1 fruit fly cellular context compared by ENCODE assay signal in the genomic region with DNA sequence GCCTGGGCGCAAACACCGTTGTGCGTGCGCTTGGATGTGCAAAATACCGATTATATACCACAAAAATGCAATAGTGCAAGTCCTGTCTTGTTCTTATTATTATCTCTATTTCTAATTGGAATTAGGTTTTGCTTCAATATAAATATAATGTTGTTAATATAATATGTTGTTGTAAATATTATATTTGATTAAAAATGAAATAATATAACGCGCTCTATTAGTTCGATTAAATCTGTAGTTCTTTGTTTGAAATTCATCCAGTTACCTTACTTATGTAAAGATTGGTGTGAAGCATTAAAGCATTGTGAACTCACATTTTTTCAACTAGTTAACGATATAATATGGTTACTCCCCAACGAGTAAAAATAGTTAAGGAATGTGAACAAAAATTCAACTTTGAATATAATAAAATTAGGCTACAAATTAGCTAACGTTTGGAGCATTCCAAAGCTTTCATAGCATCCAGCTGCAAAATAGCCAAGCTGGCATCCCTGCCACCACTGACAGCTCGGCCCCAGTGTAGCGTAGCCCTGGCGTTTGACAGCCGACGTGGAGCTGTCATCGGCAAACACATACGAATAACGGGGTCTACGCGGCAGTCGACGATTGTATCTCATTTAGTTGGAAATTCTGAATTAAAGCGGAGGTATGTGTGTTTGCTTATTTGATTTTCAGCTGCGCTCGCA.
TF ChIP-seq lines count a peak whose summit lies in the region.

A gene (minus strand): TSS at position 51 of the 686 bp plus-strand sequence.
A gene (plus strand): TSS at position 509 of the 686 bp plus-strand sequence.

TF ChIP-seq in whole organism, embryonic, 481 proteins besides CTCF, POLR2A, EP300 and RAD21 (continued from another document):
- no peak for TF ChIP-seq croc (GFP tag; conservative IDR thresholded peaks at IDR 0.05; lab: Robert Waterston, UW)
- no peak for TF ChIP-seq odd (GFP tag; optimal IDR thresholded peaks at IDR 0.05; lab: Kevin White, UChicago)
- no peak for TF ChIP-seq H15 (GFP tag; IDR thresholded peaks at IDR 0.05; lab: Robert Waterston, UW)
- no peak for TF ChIP-seq CG10959 (GFP tag; IDR thresholded peaks at IDR 0.05; lab: Robert Waterston, UW)
- TF ChIP-seq D19B (GFP tag; optimal IDR thresholded peaks at IDR 0.05; lab: Kevin White, UChicago): no peak
- TF ChIP-seq CG4360 (GFP tag; IDR thresholded peaks at IDR 0.05; lab: Robert Waterston, UW): no peak
- peak; percentile 62; the same call in 1 of the 3 replicates for TF ChIP-seq CG11456 (GFP tag; IDR thresholded peaks at IDR 0.05; lab: Robert Waterston, UW)
- TF ChIP-seq CG34422 (GFP tag; IDR thresholded peaks at IDR 0.05; lab: Robert Waterston, UW): peak; percentile 72; the same call in 1 of the 3 replicates
- peak; percentile 41; the same call in 1 of the 2 replicates for TF ChIP-seq chm (GFP tag; IDR thresholded peaks at IDR 0.05; lab: Robert Waterston, UW)
- no peak for TF ChIP-seq CG11695 (GFP tag; IDR thresholded peaks at IDR 0.05; lab: Robert Waterston, UW)
- TF ChIP-seq bcd (GFP tag; optimal IDR thresholded peaks at IDR 0.05; lab: Kevin White, UChicago): peak; percentile 42
- TF ChIP-seq Dll (GFP tag; IDR thresholded peaks at IDR 0.05; lab: Robert Waterston, UW; ENCODE audit: partially characterized antibody): no peak
- TF ChIP-seq Dp (GFP tag; optimal IDR thresholded peaks at IDR 0.05; lab: Kevin White, UChicago): peak; percentile 10
- TF ChIP-seq CG15696 (tag; optimal IDR thresholded peaks at IDR 0.05; lab: Kevin White, UChicago): no peak
- no peak for TF ChIP-seq bbx (GFP tag; IDR thresholded peaks at IDR 0.05; lab: Robert Waterston, UW; ENCODE audit: partially characterized antibody)
- no peak for TF ChIP-seq Ada2b (GFP tag; IDR thresholded peaks at IDR 0.05; lab: Robert Waterston, UW)
- no peak for TF ChIP-seq CG16779 (GFP tag; IDR thresholded peaks at IDR 0.05; lab: Robert Waterston, UW)
- TF ChIP-seq zf30C (GFP tag; optimal IDR thresholded peaks at IDR 0.05; lab: Kevin White, UChicago): no peak
- no peak for TF ChIP-seq inv (GFP tag; IDR thresholded peaks at IDR 0.05; lab: Robert Waterston, UW; ENCODE audit: partially characterized antibody)
- no peak for TF ChIP-seq CG5180 (GFP tag; optimal IDR thresholded peaks at IDR 0.05; lab: Kevin White, UChicago)
- TF ChIP-seq CG2199 (GFP tag; IDR thresholded peaks at IDR 0.05; lab: Robert Waterston, UW): no peak
- TF ChIP-seq CG7839 (tag; optimal IDR thresholded peaks at IDR 0.05; lab: Kevin White, UChicago): no peak
- TF ChIP-seq fu2 (GFP tag; optimal IDR thresholded peaks at IDR 0.05; lab: Kevin White, UChicago): no peak
- peak; percentile 53 for TF ChIP-seq CoRest (tag; optimal IDR thresholded peaks at IDR 0.05; lab: Kevin White, UChicago)
- TF ChIP-seq ERR (GFP tag; optimal IDR thresholded peaks at IDR 0.05; lab: Kevin White, UChicago): peak; percentile 25
- no peak for TF ChIP-seq Atf3 (GFP tag; optimal IDR thresholded peaks at IDR 0.05; lab: Kevin White, UChicago)
- TF ChIP-seq btn (GFP tag; optimal IDR thresholded peaks at IDR 0.05; lab: Kevin White, UChicago): no peak
- TF ChIP-seq CG6854 (GFP tag; optimal IDR thresholded peaks at IDR 0.05; lab: Kevin White, UChicago): no peak
- TF ChIP-seq pzg (GFP tag; optimal IDR thresholded peaks at IDR 0.05; lab: Kevin White, UChicago): peak; percentile 84
- peak in 1 of 2 experiments; percentile 48 for TF ChIP-seq dpn (GFP tag; optimal IDR thresholded peaks at IDR 0.05; lab: Kevin White, UChicago)
